Fruit fly (Drosophila melanogaster) Kc167 (cell line): ENCODE measurements around the gene Gal.

Experiments used
- Sin3A ChIP-seq: fragments of >200 bp; optimal IDR thresholded peaks from 2 replicates; lab custom pipeline; 2018; ENCODE audit warnings: missing external identifiers
- h ChIP-seq: fragments of >200 bp; optimal IDR thresholded peaks from 3 replicates; lab custom pipeline; 2018; ENCODE audit warnings: missing external identifiers
- insv ChIP-seq: fragments of >200 bp; optimal IDR thresholded peaks from 3 replicates; lab custom pipeline; 2018; ENCODE audit warnings: missing external identifiers
- psq ChIP-seq: fragments of >200 bp; optimal IDR thresholded peaks from 2 replicates; lab custom pipeline; 2017; ENCODE audit warnings: missing external identifiers
- ttk ChIP-seq: sonication (Bioruptor generic); optimal IDR thresholded peaks from 2 replicates; lab custom pipeline; 2017; ENCODE audit warnings: missing external identifiers

DNA sequence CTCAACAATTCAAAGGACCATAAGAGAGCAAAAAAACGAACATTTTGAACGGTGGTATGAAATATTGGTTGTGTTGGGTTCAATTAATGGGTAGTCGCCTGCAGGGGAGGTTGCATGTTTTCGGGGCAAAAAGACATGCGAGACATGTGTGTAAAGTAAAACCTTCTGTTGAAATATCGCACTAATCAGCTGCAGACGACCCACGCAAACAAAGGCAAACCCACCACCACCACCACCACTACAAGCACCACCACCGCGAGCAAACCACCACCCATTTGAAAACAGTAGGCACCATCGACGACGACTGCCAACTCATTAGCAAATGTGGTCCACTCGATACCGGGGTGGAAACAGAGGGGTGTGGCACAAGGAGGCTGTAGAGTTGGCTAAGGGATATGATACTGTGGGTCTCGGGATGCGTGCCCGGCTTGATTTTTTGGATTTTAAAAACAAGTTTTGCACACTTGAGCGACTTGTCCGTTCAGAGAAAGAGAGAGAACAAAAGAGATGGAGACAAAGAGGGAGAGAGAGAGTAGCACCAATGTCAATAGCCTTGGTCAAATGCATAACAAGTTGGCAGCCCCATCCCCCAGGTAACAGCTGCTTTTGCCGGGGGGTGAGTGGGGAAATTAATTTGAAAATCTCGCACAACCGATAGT is 29.4 kb downstream of the Gal start:
- TF ChIP-seq Sin3A (no peak), ttk (lab: Kevin White, UChicago) (no peak), h (lab: Kevin White, UChicago) (no peak), insv (no peak), psq (no peak)
